Fruit fly (Drosophila melanogaster) whole organism, pupa: ENCODE results near the gene trc.
A peak's percentile ranks its signal among the peaks of the same experiment; 100 is the strongest.

Experiments used
- CG10348 ChIP-seq: fragments of 200-800 bp; sonication (Bioruptor generic); IDR thresholded peaks from 2 replicates; pipeline ENCODE4 v1.3.6; 2022; ENCODE audit warnings: missing biosample characterization, missing genetic modification characterization
- CG15710 ChIP-seq: fragments of 200-800 bp; sonication (Bioruptor generic); optimal IDR thresholded peaks from 2 replicates; lab custom pipeline; 2018; ENCODE audit warnings: missing biosample characterization, mild to moderate bottlenecking, missing genetic modification characterization, moderate library complexity
- CG17806 ChIP-seq: fragments of 200-800 bp; sonication (Bioruptor generic); optimal IDR thresholded peaks from 2 replicates; lab custom pipeline; 2018; ENCODE audit warnings: missing biosample characterization, mild to moderate bottlenecking, missing genetic modification characterization, moderate library complexity
- CG34367 ChIP-seq: fragments of 200-800 bp; sonication (Bioruptor generic); optimal IDR thresholded peaks from 2 replicates; lab custom pipeline; 2018; ENCODE audit warnings: missing biosample characterization, mild to moderate bottlenecking, missing genetic modification characterization
- CG4496 ChIP-seq: fragments of 200-800 bp; sonication (Bioruptor generic); IDR thresholded peaks from 3 replicates; pipeline ENCODE4 v1.3.6; 2022; ENCODE audit warnings: missing biosample characterization, missing genetic modification characterization
- CG9948 ChIP-seq: fragments of 200-800 bp; sonication (Bioruptor generic); optimal IDR thresholded peaks from 2 replicates; lab custom pipeline; 2018; ENCODE audit warnings: missing biosample characterization, mild to moderate bottlenecking, missing genetic modification characterization, moderate library complexity
- EcR ChIP-seq: fragments of 200-800 bp; sonication (Bioruptor generic); optimal IDR thresholded peaks from 3 replicates; lab custom pipeline; 2019; ENCODE audit warnings: missing biosample characterization, missing genetic modification characterization, mild to moderate bottlenecking, moderate library complexity, missing genetic modification reagents
- Ets98B ChIP-seq: fragments of 200-800 bp; sonication (Bioruptor generic); IDR thresholded peaks from 2 replicates; pipeline ENCODE4 v1.3.6; 2022; ENCODE audit warnings: missing biosample characterization, missing genetic modification characterization
- Pif1A ChIP-seq: fragments of 200-800 bp; sonication (Bioruptor generic); optimal IDR thresholded peaks from 3 replicates; lab custom pipeline; 2016; ENCODE audit warnings: missing biosample characterization, missing genetic modification characterization
- Snoo ChIP-seq: fragments of 200-800 bp; sonication (Bioruptor generic); optimal IDR thresholded peaks from 3 replicates; lab custom pipeline; 2017; ENCODE audit warnings: missing biosample characterization, mild to moderate bottlenecking, missing genetic modification characterization, inconsistent platforms
- rn ChIP-seq: fragments of 200-800 bp; sonication (Bioruptor generic); IDR thresholded peaks from 2 replicates; pipeline ENCODE4 v1.3.6; 2022; ENCODE audit warnings: missing biosample characterization, missing genetic modification characterization

dm6 chr3L:19792717-19793437 is 41.2 kb downstream of the trc start:
- TF ChIP-seq Pif1A (GFP tag; lab: Kevin White, UChicago) (no peak), Ets98B (peak; percentile 74), EcR (GFP tag; lab: Kevin White, UChicago) (no peak), CG4496 (GFP tag; lab: Robert Waterston, UW) (peak; percentile 78), CG17806 (no peak), CG10348 (no peak), Snoo (tag; lab: Kevin White, UChicago) (no peak), CG34367 (tag; lab: Kevin White, UChicago) (no peak), rn (peak; percentile 52; the same call in 1 of the 2 replicates), CG9948 (tag; lab: Kevin White, UChicago) (no peak), CG15710 (peak; percentile 27)
